Fruit fly (Drosophila melanogaster) whole organism, pupa: Measurements from ENCODE around the gene CG10970.

Experiments
- CG10348 ChIP-seq: fragments of 200-800 bp; sonication (Bioruptor generic); IDR thresholded peaks from 2 replicates; pipeline ENCODE4 v1.3.6; 2022; ENCODE audit warnings: missing biosample characterization, missing genetic modification characterization
- CG12605 ChIP-seq: fragments of 200-800 bp; sonication (Bioruptor generic); IDR thresholded peaks from 2 replicates; pipeline ENCODE4 v1.3.6; 2022; ENCODE audit warnings: missing biosample characterization, missing genetic modification characterization
- CG13204 ChIP-seq: fragments of 200-800 bp; sonication (Bioruptor generic); optimal IDR thresholded peaks from 2 replicates; lab custom pipeline; 2018; ENCODE audit warnings: missing biosample characterization, mild to moderate bottlenecking, missing genetic modification characterization, moderate library complexity
- CG14655 ChIP-seq: fragments of 200-800 bp; sonication (Bioruptor generic); optimal IDR thresholded peaks from 3 replicates; lab custom pipeline; 2017; ENCODE audit warnings: mild to moderate bottlenecking, missing biosample characterization, missing genetic modification reagents, missing genetic modification characterization
- CG15710 ChIP-seq: fragments of 200-800 bp; sonication (Bioruptor generic); optimal IDR thresholded peaks from 2 replicates; lab custom pipeline; 2018; ENCODE audit warnings: missing biosample characterization, mild to moderate bottlenecking, missing genetic modification characterization, moderate library complexity
- CG17806 ChIP-seq: fragments of 200-800 bp; sonication (Bioruptor generic); optimal IDR thresholded peaks from 2 replicates; lab custom pipeline; 2018; ENCODE audit warnings: missing biosample characterization, mild to moderate bottlenecking, missing genetic modification characterization, moderate library complexity
- CG34367 ChIP-seq: fragments of 200-800 bp; sonication (Bioruptor generic); optimal IDR thresholded peaks from 2 replicates; lab custom pipeline; 2018; ENCODE audit warnings: missing biosample characterization, mild to moderate bottlenecking, missing genetic modification characterization
- CG4496 ChIP-seq: fragments of 200-800 bp; sonication (Bioruptor generic); IDR thresholded peaks from 3 replicates; pipeline ENCODE4 v1.3.6; 2022; ENCODE audit warnings: missing biosample characterization, missing genetic modification characterization
- CG8159 ChIP-seq: fragments of 200-800 bp; sonication (Bioruptor generic); optimal IDR thresholded peaks from 3 replicates; lab custom pipeline; 2018; ENCODE audit warnings: missing biosample characterization, mild to moderate bottlenecking, missing genetic modification characterization, moderate library complexity
- CG8301 ChIP-seq: fragments of 200-800 bp; sonication (Bioruptor generic); optimal IDR thresholded peaks from 2 replicates; lab custom pipeline; 2018; ENCODE audit warnings: missing biosample characterization, mild to moderate bottlenecking, missing genetic modification characterization
- CG9948 ChIP-seq: fragments of 200-800 bp; sonication (Bioruptor generic); optimal IDR thresholded peaks from 2 replicates; lab custom pipeline; 2018; ENCODE audit warnings: missing biosample characterization, mild to moderate bottlenecking, missing genetic modification characterization, moderate library complexity
- D1 ChIP-seq: fragments of 200-800 bp; sonication (Bioruptor generic); optimal IDR thresholded peaks from 2 replicates; lab custom pipeline; 2018; ENCODE audit warnings: missing biosample characterization, mild to moderate bottlenecking, missing genetic modification characterization, moderate library complexity
- EcR ChIP-seq: fragments of 200-800 bp; sonication (Bioruptor generic); optimal IDR thresholded peaks from 3 replicates; lab custom pipeline; 2019; ENCODE audit warnings: missing biosample characterization, missing genetic modification characterization, mild to moderate bottlenecking, moderate library complexity, missing genetic modification reagents
- Ets98B ChIP-seq: fragments of 200-800 bp; sonication (Bioruptor generic); IDR thresholded peaks from 2 replicates; pipeline ENCODE4 v1.3.6; 2022; ENCODE audit warnings: missing biosample characterization, missing genetic modification characterization
- Pif1A ChIP-seq: fragments of 200-800 bp; sonication (Bioruptor generic); optimal IDR thresholded peaks from 3 replicates; lab custom pipeline; 2016; ENCODE audit warnings: missing biosample characterization, missing genetic modification characterization
- Pif1B ChIP-seq: fragments of 200-800 bp; sonication (Bioruptor generic); optimal IDR thresholded peaks from 3 replicates; lab custom pipeline; 2016; ENCODE audit warnings: missing biosample characterization, missing genetic modification characterization
- Snoo ChIP-seq: fragments of 200-800 bp; sonication (Bioruptor generic); optimal IDR thresholded peaks from 3 replicates; lab custom pipeline; 2017; ENCODE audit warnings: missing biosample characterization, mild to moderate bottlenecking, missing genetic modification characterization, inconsistent platforms
- fd96Ca ChIP-seq: fragments of 200-800 bp; sonication (Bioruptor generic); IDR thresholded peaks from 3 replicates; pipeline ENCODE4 v1.3.6; 2022; ENCODE audit warnings: missing biosample characterization, missing genetic modification characterization
- gl ChIP-seq: fragments of 200-800 bp; sonication (Bioruptor generic); optimal IDR thresholded peaks from 2 replicates; lab custom pipeline; 2018; ENCODE audit warnings: missing biosample characterization, mild to moderate bottlenecking, missing genetic modification characterization
- rn ChIP-seq: fragments of 200-800 bp; sonication (Bioruptor generic); IDR thresholded peaks from 2 replicates; pipeline ENCODE4 v1.3.6; 2022; ENCODE audit warnings: missing biosample characterization, missing genetic modification characterization

Gene CG10970

DNA sequence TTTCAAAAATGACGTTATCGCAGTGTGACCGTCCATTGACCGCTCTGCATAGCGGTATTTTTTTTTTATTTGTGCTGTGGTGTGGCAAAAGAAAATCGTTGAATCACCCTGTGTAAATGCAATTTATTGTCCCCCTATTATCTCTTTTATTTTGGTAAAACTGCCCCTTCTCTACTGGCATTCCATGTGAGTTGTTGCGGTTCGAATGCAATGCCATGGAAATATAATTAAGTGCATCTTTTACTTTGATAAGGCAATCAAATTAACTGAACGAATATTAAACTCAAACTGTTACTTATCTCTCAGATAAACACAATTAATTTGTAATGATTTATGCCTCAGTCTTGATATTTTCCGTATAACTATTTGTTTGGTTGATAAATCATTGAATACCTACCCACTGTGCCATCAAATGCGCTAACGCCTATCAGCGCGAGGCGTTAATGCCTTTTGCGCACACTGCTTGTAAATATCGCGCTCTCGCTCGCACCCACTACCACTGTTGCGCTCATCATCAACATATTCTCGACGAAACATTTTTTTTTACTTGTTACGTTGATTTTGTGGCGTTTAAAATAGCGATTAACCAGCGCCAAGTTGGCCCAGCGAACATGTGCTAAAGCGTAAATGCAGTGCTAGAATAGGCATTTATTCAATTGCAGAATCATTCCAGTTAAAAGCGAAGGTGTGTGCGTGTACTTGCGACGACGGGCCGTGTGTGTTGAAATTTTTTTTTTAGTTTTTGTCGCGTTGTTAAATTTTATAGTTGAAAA is 38.0 kb upstream of the CG10970 start:
- TF ChIP-seq CG17806 (no peak), CG15710 (tag; lab: Kevin White, UChicago) (peak; percentile 32), CG4496 (GFP tag; lab: Robert Waterston, UW) (peak; percentile 57; the same call in 1 of the 3 replicates), rn (GFP tag; lab: Robert Waterston, UW) (no peak), CG8301 (tag; lab: Kevin White, UChicago) (peak; percentile 41), Ets98B (GFP tag; lab: Robert Waterston, UW) (no peak; the same call in 1 of the 2 replicates), Snoo (tag; lab: Kevin White, UChicago) (peak; percentile 23), CG13204 (GFP tag; lab: Kevin White, UChicago) (no peak), EcR (GFP tag; lab: Kevin White, UChicago) (no peak), CG8159 (tag; lab: Kevin White, UChicago) (peak; percentile 40), CG9948 (tag; lab: Kevin White, UChicago) (peak; percentile 50), CG34367 (tag; lab: Kevin White, UChicago) (peak; percentile 45), gl (tag; lab: Kevin White, UChicago) (no peak), CG14655 (no peak), Pif1A (GFP tag; lab: Kevin White, UChicago) (no peak)

DNA sequence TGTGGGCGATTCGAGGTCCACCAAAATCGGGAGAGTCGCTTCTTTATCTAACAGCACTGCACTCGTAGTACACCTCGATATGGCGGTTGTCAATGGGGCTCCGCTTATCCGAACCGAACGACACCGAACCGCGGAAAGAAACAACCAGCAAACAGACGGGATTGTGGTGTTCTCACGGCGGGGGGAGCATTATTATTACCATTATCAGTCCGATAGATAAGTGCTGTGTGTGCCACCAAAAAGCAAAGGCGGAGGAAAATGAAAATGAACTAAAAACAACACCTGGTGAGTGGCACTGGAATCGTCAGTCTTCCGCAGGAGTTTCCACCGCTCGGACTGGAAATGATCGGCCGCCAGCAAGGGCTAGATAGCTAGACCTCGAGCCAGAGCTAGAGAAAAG is 37.2 kb upstream of the CG10970 start, which contains the start of gene AP-1gamma:
Gene AP-1gamma (plus strand): TSS at position 305 of the 400 bp plus-strand sequence.
- TF ChIP-seq D1 (tag; lab: Kevin White, UChicago), result no peak
- no peak for TF ChIP-seq rn (GFP tag; lab: Robert Waterston, UW)
- TF ChIP-seq Snoo (tag; lab: Kevin White, UChicago), result no peak
- TF ChIP-seq Pif1A (GFP tag; lab: Kevin White, UChicago), result no peak
- no peak for TF ChIP-seq fd96Ca (GFP tag; lab: Robert Waterston, UW)
- TF ChIP-seq CG15710 (tag; lab: Kevin White, UChicago), result no peak
- TF ChIP-seq CG17806, result no peak
- TF ChIP-seq Ets98B (GFP tag; lab: Robert Waterston, UW), result no peak
- no peak for TF ChIP-seq CG13204 (GFP tag; lab: Kevin White, UChicago)
- no peak for TF ChIP-seq Pif1B (GFP tag; lab: Kevin White, UChicago)
- no peak for TF ChIP-seq gl (tag; lab: Kevin White, UChicago)
- TF ChIP-seq CG8301 (tag; lab: Kevin White, UChicago), result no peak
- TF ChIP-seq EcR (GFP tag; lab: Kevin White, UChicago), result no peak

DNA sequence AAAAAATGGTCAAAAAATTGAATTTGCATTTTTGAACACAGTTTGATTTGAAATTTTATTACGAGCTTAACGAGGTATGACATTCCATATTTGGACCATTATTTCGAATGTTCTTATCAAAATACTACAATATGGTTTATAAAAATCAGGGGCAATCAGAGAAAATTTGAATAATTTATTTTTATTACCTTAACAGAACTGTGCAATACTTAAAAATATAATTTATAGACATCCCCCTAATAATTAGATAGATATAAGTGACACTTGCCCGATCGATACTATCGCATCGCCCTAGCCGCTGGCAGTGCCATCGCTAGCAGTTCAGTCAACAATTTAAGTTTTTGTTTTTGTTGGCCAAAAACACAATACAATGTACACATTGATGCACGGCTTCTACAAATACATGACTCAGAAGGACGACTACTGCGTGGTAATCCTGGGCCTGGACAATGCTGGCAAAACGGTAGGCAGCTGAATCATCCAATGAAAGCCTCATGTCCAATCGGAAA is 35.6 kb upstream of the CG10970 start, which contains the start of gene Arfrp1:
Gene Arfrp1 (plus strand): TSS at position 295 of the 509 bp plus-strand sequence.
- TF ChIP-seq Ets98B (GFP tag; lab: Robert Waterston, UW) (0 out of 2 replicates have a peak, but pooled peaks have one; percentile 5), CG8301 (tag; lab: Kevin White, UChicago) (no peak), CG9948 (tag; lab: Kevin White, UChicago) (peak; percentile 0), CG4496 (GFP tag; lab: Robert Waterston, UW) (peak; percentile 6; the same call in 1 of the 3 replicates), CG17806 (no peak), gl (tag; lab: Kevin White, UChicago) (no peak), Snoo (tag; lab: Kevin White, UChicago) (no peak), fd96Ca (GFP tag; lab: Robert Waterston, UW) (0 out of 3 replicates have a peak, but pooled peaks have one; percentile 24), CG14655 (no peak), Pif1A (GFP tag; lab: Kevin White, UChicago) (no peak), EcR (GFP tag; lab: Kevin White, UChicago) (no peak), CG15710 (tag; lab: Kevin White, UChicago) (no peak)

DNA sequence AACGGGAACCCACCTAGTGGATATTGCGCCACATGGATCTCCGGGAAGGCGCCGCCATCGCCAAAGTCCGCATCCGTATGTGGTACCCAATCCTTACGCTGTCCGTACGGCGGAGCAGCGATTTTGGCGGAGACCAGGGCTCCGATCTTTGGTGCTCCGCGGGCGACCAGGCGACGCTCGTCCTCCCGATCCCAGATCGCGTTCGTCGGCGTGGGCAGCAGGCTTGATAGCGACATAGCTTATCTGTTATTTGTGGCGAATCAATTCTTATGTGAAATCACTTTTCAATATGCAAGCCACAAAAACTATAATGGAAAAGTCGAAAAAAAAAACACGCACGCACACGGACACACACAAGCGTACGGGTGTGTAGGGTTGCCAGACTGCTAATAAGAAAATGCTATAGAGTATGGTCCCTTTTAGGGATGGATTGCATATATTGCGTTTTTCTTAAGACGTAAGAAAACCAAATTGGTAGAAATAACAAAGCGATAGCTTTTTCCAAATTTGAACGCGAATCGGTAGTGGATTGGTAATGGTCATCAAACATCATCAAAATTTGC is 35.1 kb upstream of the CG10970 start, which contains the start of gene Bx42:
Gene Bx42 (minus strand): TSS at position 393 of the 563 bp plus-strand sequence.
- TF ChIP-seq Pif1A (GFP tag; lab: Kevin White, UChicago) (no peak), CG4496 (GFP tag; lab: Robert Waterston, UW) (peak; percentile 28; the same call in 1 of the 3 replicates)

DNA sequence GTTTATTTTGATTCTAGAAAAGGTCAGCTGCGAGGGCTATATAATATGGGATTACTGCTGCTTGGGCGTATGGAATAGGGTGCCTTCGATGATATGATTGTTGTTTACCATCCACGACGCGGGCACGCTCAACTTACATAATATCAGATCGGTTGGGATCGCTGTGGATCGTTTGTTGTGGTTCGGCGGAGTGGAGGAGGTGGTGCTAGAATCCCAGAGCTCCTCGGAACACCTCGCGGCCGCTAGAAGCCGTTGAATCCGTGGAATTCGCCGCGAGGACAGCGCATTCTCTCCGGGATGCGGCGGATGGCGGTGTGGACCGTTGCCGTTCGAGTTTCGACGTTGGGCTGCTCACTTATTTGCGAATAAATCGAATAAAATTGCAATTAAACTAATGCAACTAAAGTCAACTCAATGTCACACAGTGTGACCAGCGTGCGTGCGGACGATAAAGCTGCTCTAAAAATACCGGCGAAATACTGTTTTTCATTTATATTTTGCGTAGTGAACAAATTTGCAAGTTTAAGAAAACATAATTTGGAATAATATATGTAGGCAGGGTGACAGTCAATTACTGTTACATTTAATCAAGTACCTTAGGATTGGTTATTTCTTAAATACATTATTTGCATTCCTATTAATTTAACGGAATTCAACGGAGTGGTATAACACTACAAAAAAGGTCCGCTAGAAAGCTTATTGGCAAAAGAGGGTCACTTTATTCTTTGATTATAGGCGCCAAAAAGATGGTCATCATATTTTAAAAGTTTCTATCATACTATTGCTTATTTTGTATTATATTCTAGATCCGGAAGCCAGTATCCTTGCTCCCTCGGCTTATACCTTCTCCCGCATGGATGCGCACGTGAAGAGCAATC is 32.3 kb upstream of the CG10970 start, which contains the start of gene CG7766:
Gene CG7766 (minus strand): TSS at position 432 of the 878 bp plus-strand sequence.
- TF ChIP-seq EcR (GFP tag; lab: Kevin White, UChicago), result no peak
- no peak for TF ChIP-seq CG13204 (GFP tag; lab: Kevin White, UChicago)
- no peak for TF ChIP-seq Pif1B (GFP tag; lab: Kevin White, UChicago)
- TF ChIP-seq CG14655, result no peak
- no peak for TF ChIP-seq Ets98B (GFP tag; lab: Robert Waterston, UW)
- no peak for TF ChIP-seq CG8159 (tag; lab: Kevin White, UChicago)
- no peak for TF ChIP-seq CG34367 (tag; lab: Kevin White, UChicago)
- TF ChIP-seq CG12605 (GFP tag; lab: Robert Waterston, UW), result no peak
- no peak for TF ChIP-seq D1 (tag; lab: Kevin White, UChicago)
- TF ChIP-seq Snoo (tag; lab: Kevin White, UChicago), result no peak
- no peak for TF ChIP-seq CG10348
- no peak for TF ChIP-seq CG8301 (tag; lab: Kevin White, UChicago)
- no peak for TF ChIP-seq CG9948 (tag; lab: Kevin White, UChicago)
- TF ChIP-seq fd96Ca (GFP tag; lab: Robert Waterston, UW), result no peak
- no peak for TF ChIP-seq rn (GFP tag; lab: Robert Waterston, UW)
- TF ChIP-seq Pif1A (GFP tag; lab: Kevin White, UChicago), result no peak
- no peak for TF ChIP-seq CG15710 (tag; lab: Kevin White, UChicago)
- no peak for TF ChIP-seq gl (tag; lab: Kevin White, UChicago)
